Worm (Caenorhabditis elegans) whole organism, late embryonic: ENCODE measurements around the gene F54H12.5.

ENCODE experiments used
- C38D4.7 ChIP-seq: fragments of 200-800 bp; sonication (Bioruptor generic); optimal IDR thresholded peaks from 2 replicates; lab custom pipeline; 2018; ENCODE audit warnings: mild to moderate bottlenecking, missing genetic modification characterization, moderate library complexity, missing compliant biosample characterization
- K02D7.2 ChIP-seq: sonication (generic microtip); optimal IDR thresholded peaks from 2 replicates; lab custom pipeline; 2017; ENCODE audit warnings: mild to moderate bottlenecking, missing genetic modification characterization, missing compliant biosample characterization
- K09A11.1 ChIP-seq: sonication (generic microtip); optimal IDR thresholded peaks from 2 replicates; lab custom pipeline; 2017; ENCODE audit warnings: antibody characterized with exemption, mild to moderate bottlenecking, missing genetic modification characterization, missing compliant biosample characterization; ENCODE audit not compliant: insufficient read depth
- T23F11.4 ChIP-seq: fragments of 200-800 bp; sonication (Bioruptor generic); optimal IDR thresholded peaks from 2 replicates; lab custom pipeline; 2018; ENCODE audit warnings: mild to moderate bottlenecking, missing genetic modification characterization, missing compliant biosample characterization
- Y22D7AL.16 ChIP-seq: sonication (generic microtip); optimal IDR thresholded peaks from 2 replicates; lab custom pipeline; 2016; ENCODE audit warnings: missing genetic modification characterization, missing compliant biosample characterization
- ama-1 ChIP-seq: fragments of 150-350 bp; optimal IDR thresholded peaks from 2 replicates; lab custom pipeline; 2014
- ceh-2 ChIP-seq: sonication (generic microtip); optimal IDR thresholded peaks from 2 replicates; lab custom pipeline; 2016; ENCODE audit warnings: missing genotype, missing genetic modification characterization, missing compliant biosample characterization
- ceh-34 ChIP-seq: sonication (generic microtip); optimal IDR thresholded peaks from 2 replicates; lab custom pipeline; 2016; ENCODE audit warnings: mild to moderate bottlenecking, missing genetic modification characterization, missing compliant biosample characterization
- ceh-48 ChIP-seq: sonication (generic microtip); optimal IDR thresholded peaks from 2 replicates; lab custom pipeline; 2016; ENCODE audit warnings: missing genetic modification characterization, inconsistent platforms, missing compliant biosample characterization
- ceh-6 ChIP-seq: fragments of 200-800 bp; sonication (Bioruptor generic); optimal IDR thresholded peaks from 2 replicates; lab custom pipeline; 2018; ENCODE audit warnings: mild to moderate bottlenecking, missing genetic modification characterization, missing compliant biosample characterization
- ceh-9 ChIP-seq: sonication (generic microtip); optimal IDR thresholded peaks from 2 replicates; lab custom pipeline; 2016; ENCODE audit warnings: mild to moderate bottlenecking, missing genetic modification characterization, inconsistent platforms, missing compliant biosample characterization
- che-1 ChIP-seq: sonication (generic microtip); optimal IDR thresholded peaks from 2 replicates; lab custom pipeline; 2016; ENCODE audit warnings: mild to moderate bottlenecking, missing genetic modification characterization, missing compliant biosample characterization
- elt-2 ChIP-seq: sonication (generic microtip); optimal IDR thresholded peaks from 2 replicates; lab custom pipeline; 2016; ENCODE audit warnings: missing genetic modification reagents, missing genetic modification characterization, missing compliant biosample characterization
- ets-4 ChIP-seq: sonication (generic microtip); optimal IDR thresholded peaks from 2 replicates; lab custom pipeline; 2016; ENCODE audit warnings: missing genetic modification characterization, missing compliant biosample characterization
- fax-1 ChIP-seq: sonication (generic microtip); optimal IDR thresholded peaks from 2 replicates; lab custom pipeline; 2016; ENCODE audit warnings: missing genotype, missing genetic modification characterization, missing compliant biosample characterization
- fkh-10 ChIP-seq: fragments of 150-350 bp; optimal IDR thresholded peaks from 2 replicates; lab custom pipeline; 2014; ENCODE audit warnings: missing biosample characterization, missing genetic modification reagents, missing genetic modification characterization
- fkh-6 ChIP-seq: sonication (generic microtip); optimal IDR thresholded peaks from 2 replicates; lab custom pipeline; 2016; ENCODE audit warnings: missing genetic modification characterization, missing compliant biosample characterization
- hlh-15 ChIP-seq: sonication (generic microtip); optimal IDR thresholded peaks from 2 replicates; lab custom pipeline; 2016; ENCODE audit warnings: missing genetic modification characterization, missing compliant biosample characterization
- hlh-30 ChIP-seq: sonication (generic microtip); optimal IDR thresholded peaks from 2 replicates; lab custom pipeline; 2017; ENCODE audit warnings: antibody characterized with exemption, missing genetic modification characterization, missing compliant biosample characterization; ENCODE audit not compliant: insufficient read depth
- hlh-6 ChIP-seq: sonication (generic microtip); optimal IDR thresholded peaks from 2 replicates; lab custom pipeline; 2016; ENCODE audit warnings: missing genotype, missing genetic modification characterization, missing compliant biosample characterization
- hlh-8 ChIP-seq: sonication (generic microtip); optimal IDR thresholded peaks from 2 replicates; lab custom pipeline; 2016; ENCODE audit warnings: missing genotype, missing genetic modification characterization, missing compliant biosample characterization
- lim-6 ChIP-seq: sonication (generic microtip); optimal IDR thresholded peaks from 2 replicates; lab custom pipeline; 2016; ENCODE audit warnings: missing genetic modification characterization, missing compliant biosample characterization
- madf-2 ChIP-seq: sonication (generic microtip); optimal IDR thresholded peaks from 2 replicates; lab custom pipeline; 2017; ENCODE audit warnings: missing genetic modification characterization, missing compliant biosample characterization
- mec-3 ChIP-seq: sonication (generic microtip); optimal IDR thresholded peaks from 2 replicates; lab custom pipeline; 2016; ENCODE audit warnings: borderline replicate concordance, missing genetic modification characterization, missing compliant biosample characterization
- nfya-1 ChIP-seq: sonication (generic microtip); optimal IDR thresholded peaks from 2 replicates; lab custom pipeline; 2017; ENCODE audit warnings: missing genetic modification characterization, mild to moderate bottlenecking, missing compliant biosample characterization, antibody characterized with exemption, moderate library complexity
- nhr-11 ChIP-seq: fragments of 150-350 bp; optimal IDR thresholded peaks from 2 replicates; lab custom pipeline; 2014; ENCODE audit warnings: missing biosample characterization, missing genetic modification characterization
- pag-3 ChIP-seq: sonication (generic microtip); optimal IDR thresholded peaks from 2 replicates; lab custom pipeline; 2016; ENCODE audit warnings: missing compliant biosample characterization, missing genetic modification characterization, borderline replicate concordance
- pax-1 ChIP-seq: fragments of 150-350 bp; optimal IDR thresholded peaks from 2 replicates; lab custom pipeline; 2014; ENCODE audit warnings: missing biosample characterization, missing genetic modification characterization
- pha-2 ChIP-seq: sonication (generic microtip); optimal IDR thresholded peaks from 2 replicates; lab custom pipeline; 2017; ENCODE audit warnings: mild to moderate bottlenecking, missing genetic modification characterization, missing compliant biosample characterization
- pqm-1 ChIP-seq: sonication (generic microtip); optimal IDR thresholded peaks from 2 replicates; lab custom pipeline; 2016; ENCODE audit warnings: missing genetic modification characterization, missing compliant biosample characterization
- ref-2 ChIP-seq: sonication (generic microtip); optimal IDR thresholded peaks from 2 replicates; lab custom pipeline; 2016; ENCODE audit warnings: missing genetic modification characterization, missing compliant biosample characterization
- sox-2 ChIP-seq: fragments of 200-800 bp; sonication (Bioruptor generic); IDR thresholded peaks from 2 replicates; pipeline ENCODE4 v1.3.6; 2022; ENCODE audit warnings: missing genetic modification reagents, missing genetic modification characterization, missing compliant biosample characterization
- unc-3 ChIP-seq, 2 experiments: fragments of 200-800 bp in 1 of 2; sonication (Bioruptor generic) in 1 of 2; sonication (generic microtip) in 1 of 2; conservative IDR thresholded peaks in 1 of 2; optimal IDR thresholded peaks in 1 of 2; 2 replicates each; pipeline versions ENCODE4 v1.3.6 to Lab custom; 2016 to 2022; ENCODE audit warnings: missing compliant biosample characterization in 2 of 2, missing genetic modification characterization in 2 of 2, missing genetic modification reagents in 1 of 2
- unc-42 ChIP-seq: sonication (generic microtip); optimal IDR thresholded peaks from 2 replicates; lab custom pipeline; 2016; ENCODE audit warnings: missing genotype, missing genetic modification characterization, missing compliant biosample characterization
- unc-86 ChIP-seq: sonication (generic microtip); optimal IDR thresholded peaks from 2 replicates; lab custom pipeline; 2016; ENCODE audit warnings: missing genetic modification characterization, missing compliant biosample characterization
- ztf-16 ChIP-seq: sonication (generic microtip); optimal IDR thresholded peaks from 2 replicates; lab custom pipeline; 2017; ENCODE audit warnings: missing genetic modification characterization, missing compliant biosample characterization

Gene F54H12.5

ce11 chrIII:7978723-7979122, 6.8 kb upstream of the F54H12.5 start:
- TF ChIP-seq hlh-8 (tag; lab: Kevin White, UChicago) (no peak), hlh-6 (tag; lab: Kevin White, UChicago) (no peak), ztf-16 (tag; lab: Kevin White, UChicago) (no peak), ets-4 (tag; lab: Kevin White, UChicago) (no peak), ceh-9 (tag; lab: Kevin White, UChicago) (no peak), ref-2 (tag; lab: Kevin White, UChicago) (no peak), mec-3 (tag; lab: Kevin White, UChicago) (no peak), fkh-6 (tag; lab: Kevin White, UChicago) (no peak), ceh-48 (no peak), fax-1 (tag; lab: Kevin White, UChicago) (no peak), sox-2 (GFP tag; lab: Robert Waterston, UW) (no peak), ceh-6 (no peak), hlh-15 (tag; lab: Kevin White, UChicago) (no peak), nfya-1 (no peak), K09A11.1 (no peak), unc-3 (GFP tag; conservative IDR thresholded peaks at IDR 0.05; lab: Robert Waterston, UW) (no peak), unc-3 (tag; optimal IDR thresholded peaks at IDR 0.05; lab: Kevin White, UChicago) (no peak), K02D7.2 (tag; lab: Kevin White, UChicago) (no peak), unc-42 (tag; lab: Kevin White, UChicago) (no peak)

- TF ChIP-seq ref-2 (tag; lab: Kevin White, UChicago): no peak
- TF ChIP-seq T23F11.4 (GFP tag; lab: Kevin White, UChicago): no peak
- TF ChIP-seq hlh-15 (tag; lab: Kevin White, UChicago): no peak
- TF ChIP-seq Y22D7AL.16 (tag; lab: Kevin White, UChicago): no peak
- no peak for TF ChIP-seq nhr-11 (tag; lab: Kevin White, UChicago)
- TF ChIP-seq, all 69 proteins: peak for 0
Measured at ce11 chrIII:7978289-7978688, 6.3 kb upstream of the F54H12.5 start.

- no peak for TF ChIP-seq che-1 (tag; lab: Kevin White, UChicago)
- TF ChIP-seq ceh-6: no peak
- no peak for TF ChIP-seq mec-3 (tag; lab: Kevin White, UChicago)
- no peak for TF ChIP-seq unc-86 (tag; lab: Kevin White, UChicago)
- no peak for TF ChIP-seq madf-2 (tag; lab: Kevin White, UChicago)
- no peak for TF ChIP-seq elt-2 (tag; lab: Kevin White, UChicago)
- no peak for TF ChIP-seq pag-3 (tag; lab: Kevin White, UChicago)
- TF ChIP-seq ceh-2 (tag; lab: Kevin White, UChicago): no peak
- TF ChIP-seq fkh-10 (GFP tag; lab: Kevin White, UChicago): no peak
- TF ChIP-seq C38D4.7 (GFP tag; lab: Kevin White, UChicago): no peak
- TF ChIP-seq unc-3 (GFP tag; conservative IDR thresholded peaks at IDR 0.05; lab: Robert Waterston, UW): no peak
- TF ChIP-seq unc-3 (tag; optimal IDR thresholded peaks at IDR 0.05; lab: Kevin White, UChicago): no peak
- TF ChIP-seq hlh-30 (tag; lab: Kevin White, UChicago): no peak
- TF ChIP-seq lim-6: no peak
- no peak for TF ChIP-seq pha-2 (tag; lab: Kevin White, UChicago)
- no peak for TF ChIP-seq ztf-16 (tag; lab: Kevin White, UChicago)
- TF ChIP-seq ceh-34 (tag; lab: Kevin White, UChicago): no peak
Measured at ce11 chrIII:7977777-7978176, 5.8 kb upstream of the F54H12.5 start, which contains the start of gene C06G4.4. Gene C06G4.4 (minus strand): TSS chrIII:7977812.

- TF ChIP-seq ama-1 (lab: Kevin White, UChicago) (no peak), pax-1 (tag; lab: Kevin White, UChicago) (no peak), C38D4.7 (GFP tag; lab: Kevin White, UChicago) (no peak), pqm-1 (tag; lab: Kevin White, UChicago) (no peak), hlh-30 (tag; lab: Kevin White, UChicago) (no peak)
Measured at ce11 chrIII:7977224-7977623, 5.3 kb upstream of the F54H12.5 start.
